Fruit fly (Drosophila melanogaster) whole organism, embryonic: ENCODE results near the gene CG16779.

Source experiments
- Awh ChIP-seq: fragments of 200-800 bp; sonication (Bioruptor generic); IDR thresholded peaks from 2 replicates; pipeline ENCODE4, ENCODE4 v1.3.6; 2022; ENCODE audit warnings: missing biosample characterization, missing genetic modification characterization
- B-H2 ChIP-seq: fragments of 200-800 bp; sonication (Bioruptor generic); optimal IDR thresholded peaks from 2 replicates; lab custom pipeline; 2018; ENCODE audit warnings: missing biosample characterization, mild to moderate bottlenecking, missing genetic modification characterization
- BEAF-32 ChIP-seq: fragments of 200-800 bp; sonication (Bioruptor generic); optimal IDR thresholded peaks from 3 replicates; lab custom pipeline; 2017; ENCODE audit warnings: missing biosample characterization, missing genetic modification characterization, mild to moderate bottlenecking, moderate library complexity, missing genetic modification reagents
- CG10543 ChIP-seq: fragments of 200-800 bp; sonication (Bioruptor generic); optimal IDR thresholded peaks from 3 replicates; lab custom pipeline; 2017; ENCODE audit warnings: missing biosample characterization, mild to moderate bottlenecking, missing genetic modification characterization, moderate library complexity
- CG10654 ChIP-seq: fragments of 200-800 bp; sonication (Bioruptor generic); optimal IDR thresholded peaks from 2 replicates; lab custom pipeline; 2016; ENCODE audit warnings: missing biosample characterization, missing genetic modification characterization
- CG11560 ChIP-seq: fragments of 200-800 bp; sonication (Bioruptor generic); IDR thresholded peaks from 3 replicates; pipeline ENCODE4 v1.3.6; 2022; ENCODE audit warnings: missing biosample characterization, missing genetic modification characterization
- CG12391 ChIP-seq: fragments of 200-800 bp; sonication (Bioruptor generic); optimal IDR thresholded peaks from 3 replicates; lab custom pipeline; 2018; ENCODE audit warnings: missing biosample characterization, mild to moderate bottlenecking, missing genetic modification characterization, moderate library complexity
- CG1603 ChIP-seq: fragments of 200-800 bp; sonication (Bioruptor generic); optimal IDR thresholded peaks from 2 replicates; lab custom pipeline; 2019; ENCODE audit warnings: missing biosample characterization, mild to moderate bottlenecking, missing genetic modification characterization, moderate library complexity
- CG17359 ChIP-seq: fragments of 200-800 bp; sonication (Bioruptor generic); optimal IDR thresholded peaks from 3 replicates; lab custom pipeline; 2018; ENCODE audit warnings: missing biosample characterization, mild to moderate bottlenecking, missing genetic modification characterization, moderate library complexity
- CG17361 ChIP-seq: fragments of 200-800 bp; sonication (Bioruptor generic); IDR thresholded peaks from 3 replicates; pipeline ENCODE4 v1.3.6; 2022; ENCODE audit warnings: missing biosample characterization, missing genetic modification characterization
- CG17912 ChIP-seq: fragments of 200-800 bp; sonication (Bioruptor generic); optimal IDR thresholded peaks from 2 replicates; lab custom pipeline; 2018; ENCODE audit warnings: missing biosample characterization, mild to moderate bottlenecking, missing genetic modification characterization
- CG3407 ChIP-seq: fragments of 200-800 bp; sonication (Bioruptor generic); optimal IDR thresholded peaks from 2 replicates; lab custom pipeline; 2018; ENCODE audit warnings: missing biosample characterization, mild to moderate bottlenecking, missing genetic modification characterization
- CG3726 ChIP-seq: fragments of 200-800 bp; sonication (Bioruptor generic); IDR thresholded peaks from 3 replicates; pipeline ENCODE4, ENCODE4 v1.3.6; 2022; ENCODE audit warnings: missing biosample characterization, missing genetic modification characterization
- CG3847 ChIP-seq: fragments of 200-800 bp; sonication (Bioruptor generic); IDR thresholded peaks from 2 replicates; pipeline ENCODE4 v1.3.6; 2022; ENCODE audit warnings: missing biosample characterization, missing genetic modification characterization
- CG4328 ChIP-seq: fragments of 200-800 bp; sonication (Bioruptor generic); optimal IDR thresholded peaks from 3 replicates; lab custom pipeline; 2017; ENCODE audit warnings: missing biosample characterization, missing genetic modification reagents, missing genetic modification characterization
- CG4360 ChIP-seq: fragments of 200-800 bp; sonication (Bioruptor generic); IDR thresholded peaks from 2 replicates; pipeline ENCODE4 v1.3.6; 2022; ENCODE audit warnings: missing biosample characterization, missing genetic modification characterization
- CG4404 ChIP-seq: fragments of 200-800 bp; sonication (Bioruptor generic); IDR thresholded peaks from 2 replicates; pipeline ENCODE4 v1.3.6; 2022; ENCODE audit warnings: missing biosample characterization, missing genetic modification characterization
- CG4617 ChIP-seq: fragments of 200-800 bp; sonication (Bioruptor generic); optimal IDR thresholded peaks from 3 replicates; lab custom pipeline; 2016; ENCODE audit warnings: missing biosample characterization, missing genetic modification characterization, borderline replicate concordance
- CG5180 ChIP-seq: fragments of 200-800 bp; sonication (Bioruptor generic); optimal IDR thresholded peaks from 3 replicates; lab custom pipeline; 2017; ENCODE audit warnings: missing biosample characterization, missing genetic modification characterization, mild to moderate bottlenecking, moderate library complexity, missing genetic modification reagents
- CG8281 ChIP-seq: fragments of 200-800 bp; sonication (Bioruptor generic); optimal IDR thresholded peaks from 2 replicates; lab custom pipeline; 2018; ENCODE audit warnings: missing biosample characterization, mild to moderate bottlenecking, missing genetic modification characterization, moderate library complexity
- CG9727 ChIP-seq: fragments of 200-800 bp; sonication (Bioruptor generic); optimal IDR thresholded peaks from 3 replicates; lab custom pipeline; 2017; ENCODE audit warnings: missing biosample characterization, mild to moderate bottlenecking, missing genetic modification characterization
- CHES-1-like ChIP-seq: fragments of 200-800 bp; sonication (Bioruptor generic); optimal IDR thresholded peaks from 2 replicates; lab custom pipeline; 2016; ENCODE audit warnings: missing biosample characterization, missing genetic modification characterization
- D19A ChIP-seq: fragments of 200-800 bp; optimal IDR thresholded peaks from 3 replicates; lab custom pipeline; 2019; ENCODE audit warnings: missing biosample characterization, mild to moderate bottlenecking, missing genetic modification characterization, moderate library complexity
- Dfd ChIP-seq, 2 experiments: fragments of >200 bp; optimal IDR thresholded peaks; 2 replicates each; lab custom pipeline; 2017; ENCODE audit warnings: missing biosample characterization in 2 of 2, missing genetic modification characterization in 2 of 2
- GATAe ChIP-seq: fragments of 200-800 bp; sonication (Bioruptor generic); conservative IDR thresholded peaks from 2 replicates; pipeline ENCODE4 v1.3.6; 2022; ENCODE audit warnings: missing biosample characterization, missing genetic modification characterization
- HmgZ ChIP-seq: fragments of 200-800 bp; sonication (Bioruptor generic); optimal IDR thresholded peaks from 2 replicates; lab custom pipeline; 2018; ENCODE audit warnings: missing biosample characterization, mild to moderate bottlenecking, missing genetic modification characterization
- Lhr ChIP-seq: fragments of 200-800 bp; sonication (Bioruptor generic); optimal IDR thresholded peaks from 3 replicates; lab custom pipeline; 2017; ENCODE audit warnings: mild to moderate bottlenecking, missing biosample characterization, missing genetic modification reagents, missing genetic modification characterization
- Lpt ChIP-seq: fragments of >200 bp; optimal IDR thresholded peaks from 2 replicates; lab custom pipeline; 2018; ENCODE audit warnings: missing biosample characterization, missing genetic modification characterization
- Oaz ChIP-seq: fragments of 200-800 bp; sonication (Bioruptor generic); IDR thresholded peaks from 2 replicates; pipeline ENCODE4 v1.3.6; 2022; ENCODE audit warnings: missing biosample characterization, missing genetic modification characterization
- Rfx ChIP-seq: fragments of 200-800 bp; sonication (Bioruptor generic); IDR thresholded peaks from 2 replicates; pipeline ENCODE4 v1.3.6; 2022; ENCODE audit warnings: missing biosample characterization, missing genetic modification characterization
- Sox100B ChIP-seq: fragments of 200-800 bp; sonication (Bioruptor generic); optimal IDR thresholded peaks from 3 replicates; lab custom pipeline; 2018; ENCODE audit warnings: missing biosample characterization, mild to moderate bottlenecking, missing genetic modification characterization
- Taf1 ChIP-seq: fragments of 200-800 bp; sonication (Bioruptor generic); IDR thresholded peaks from 2 replicates; pipeline ENCODE4 v1.3.6; 2022; ENCODE audit warnings: missing biosample characterization, missing genetic modification characterization
- abd-A ChIP-seq: fragments of 200-800 bp; sonication (Bioruptor generic); optimal IDR thresholded peaks from 3 replicates; lab custom pipeline; 2019; ENCODE audit warnings: missing biosample characterization, mild to moderate bottlenecking, missing genetic modification characterization, moderate library complexity
- aop ChIP-seq: fragments of 200-800 bp; sonication (Bioruptor generic); IDR thresholded peaks from 2 replicates; pipeline ENCODE4 v1.3.6; 2022; ENCODE audit warnings: missing biosample characterization, missing genetic modification characterization
- ash1 ChIP-seq: fragments of 200-800 bp; sonication (Bioruptor generic); optimal IDR thresholded peaks from 2 replicates; lab custom pipeline; 2018; ENCODE audit warnings: missing biosample characterization, mild to moderate bottlenecking, missing genetic modification characterization
- az2 ChIP-seq: fragments of 200-800 bp; sonication (Bioruptor generic); optimal IDR thresholded peaks from 3 replicates; lab custom pipeline; 2016; ENCODE audit warnings: missing biosample characterization, missing genetic modification characterization
- btn ChIP-seq: fragments of 200-800 bp; sonication (Bioruptor generic); optimal IDR thresholded peaks from 2 replicates; lab custom pipeline; 2016; ENCODE audit warnings: missing biosample characterization, missing genetic modification characterization
- cad ChIP-seq: fragments of >200 bp; optimal IDR thresholded peaks from 2 replicates; lab custom pipeline; 2017; ENCODE audit warnings: missing biosample characterization, missing genetic modification characterization
- cg ChIP-seq: fragments of 200-800 bp; sonication (Bioruptor generic); optimal IDR thresholded peaks from 3 replicates; lab custom pipeline; 2019; ENCODE audit warnings: missing biosample characterization, mild to moderate bottlenecking, missing genetic modification characterization, moderate library complexity
- corto ChIP-seq: fragments of 200-800 bp; sonication (Bioruptor generic); optimal IDR thresholded peaks from 2 replicates; lab custom pipeline; 2016; ENCODE audit warnings: missing biosample characterization, mild to moderate bottlenecking, missing genetic modification characterization, moderate library complexity
- disco-r ChIP-seq: fragments of 200-800 bp; sonication (Bioruptor generic); optimal IDR thresholded peaks from 2 replicates; lab custom pipeline; 2016; ENCODE audit warnings: missing biosample characterization, missing genetic modification characterization
- lab ChIP-seq: fragments of 200-800 bp; sonication (Bioruptor generic); optimal IDR thresholded peaks from 3 replicates; lab custom pipeline; 2017; ENCODE audit warnings: missing biosample characterization, missing genetic modification characterization, mild to moderate bottlenecking, moderate library complexity, missing genetic modification reagents
- odd ChIP-seq: fragments of 200-800 bp; sonication (Bioruptor generic); optimal IDR thresholded peaks from 2 replicates; lab custom pipeline; 2017; ENCODE audit warnings: missing biosample characterization, mild to moderate bottlenecking, missing genetic modification characterization
- org-1 ChIP-seq: fragments of 200-800 bp; sonication (Bioruptor generic); optimal IDR thresholded peaks from 2 replicates; lab custom pipeline; 2017; ENCODE audit warnings: missing biosample characterization, missing genetic modification characterization
- schlank ChIP-seq: fragments of 200-800 bp; sonication (Bioruptor generic); optimal IDR thresholded peaks from 2 replicates; lab custom pipeline; 2018; ENCODE audit warnings: missing biosample characterization, mild to moderate bottlenecking, missing genetic modification characterization
- shn ChIP-seq: fragments of 200-800 bp; sonication (Bioruptor generic); optimal IDR thresholded peaks from 3 replicates; lab custom pipeline; 2016; ENCODE audit warnings: missing biosample characterization, missing genetic modification characterization
- slp2 ChIP-seq: fragments of 200-800 bp; sonication (Bioruptor generic); optimal IDR thresholded peaks from 2 replicates; lab custom pipeline; 2016; ENCODE audit warnings: missing biosample characterization, missing genetic modification characterization
- so ChIP-seq: fragments of 200-800 bp; sonication (Bioruptor generic); IDR thresholded peaks from 3 replicates; pipeline ENCODE4 v1.3.6; 2022; ENCODE audit warnings: missing biosample characterization, missing genetic modification characterization
- sqz ChIP-seq: fragments of 200-800 bp; sonication (Bioruptor generic); optimal IDR thresholded peaks from 3 replicates; lab custom pipeline; 2018; ENCODE audit warnings: missing biosample characterization, mild to moderate bottlenecking, missing genetic modification characterization
- wek ChIP-seq: fragments of 200-800 bp; sonication (Bioruptor generic); optimal IDR thresholded peaks from 3 replicates; lab custom pipeline; 2018; ENCODE audit warnings: missing biosample characterization, mild to moderate bottlenecking, missing genetic modification characterization, moderate library complexity
- zen ChIP-seq: fragments of 200-800 bp; sonication (Bioruptor generic); optimal IDR thresholded peaks from 3 replicates; lab custom pipeline; 2018; ENCODE audit warnings: missing biosample characterization, mild to moderate bottlenecking, missing genetic modification characterization, moderate library complexity

The CG16779 gene

dm6 chr3R:9428189-9428699 is 65.2 kb downstream of the CG16779 start (continued):
- TF ChIP-seq GATAe (GFP tag; lab: Robert Waterston, UW), result no peak
- no peak for TF ChIP-seq disco-r (GFP tag; lab: Kevin White, UChicago)
- no peak for TF ChIP-seq btn (GFP tag; lab: Kevin White, UChicago)
- TF ChIP-seq CG17361 (GFP tag; lab: Robert Waterston, UW), result no peak
- TF ChIP-seq org-1, result peak; percentile 51
- TF ChIP-seq schlank (tag; lab: Kevin White, UChicago), result peak; percentile 41
- TF ChIP-seq slp2 (GFP tag; lab: Kevin White, UChicago), result no peak
- no peak for TF ChIP-seq CG11560 (tag; lab: Robert Waterston, UW)
- TF ChIP-seq CG4360 (GFP tag; lab: Robert Waterston, UW), result peak; percentile 54
- no peak for TF ChIP-seq az2 (GFP tag; lab: Kevin White, UChicago)
- no peak for TF ChIP-seq Lhr (GFP tag; lab: Kevin White, UChicago)
- peak; percentile 2 for TF ChIP-seq cad (GFP tag; lab: Kevin White, UChicago)
- TF ChIP-seq lab (GFP tag; lab: Kevin White, UChicago), result peak; percentile 87
- peak; percentile 81 for TF ChIP-seq wek
- TF ChIP-seq CG4404, result no peak
- TF ChIP-seq CG8281 (tag; lab: Kevin White, UChicago), result no peak
- TF ChIP-seq Rfx, result peak; percentile 29; the same call in 1 of the 2 replicates
- peak; percentile 86 for TF ChIP-seq cg (GFP tag; lab: Kevin White, UChicago)
- peak; percentile 19 for TF ChIP-seq CG9727 (GFP tag; lab: Kevin White, UChicago)
- peak; percentile 12 for TF ChIP-seq CHES-1-like (GFP tag; lab: Kevin White, UChicago)
- 0 out of 2 replicates have a peak, but pooled peaks have one; percentile 18 for TF ChIP-seq Awh (GFP tag; lab: Robert Waterston, UW)
- no peak for TF ChIP-seq Sox100B (GFP tag; lab: Kevin White, UChicago)
- peak; percentile 58 for TF ChIP-seq odd (GFP tag; lab: Kevin White, UChicago)
- TF ChIP-seq CG17912, result peak; percentile 18
- no peak for TF ChIP-seq ash1
- no peak; the same call in 2 of the 3 replicates for TF ChIP-seq CG3726 (GFP tag; lab: Robert Waterston, UW)
- TF ChIP-seq CG3847 (GFP tag; lab: Robert Waterston, UW), result no peak
- no peak for TF ChIP-seq Dfd (GFP tag; optimal IDR thresholded peaks at IDR 0.05; lab: Kevin White, UChicago)
- peak; percentile 52 for TF ChIP-seq HmgZ (tag; lab: Kevin White, UChicago)
- peak; percentile 76 for TF ChIP-seq sqz (GFP tag; lab: Kevin White, UChicago)
- TF ChIP-seq Lpt (GFP tag; lab: Kevin White, UChicago), result peak; percentile 68
- TF ChIP-seq so (GFP tag; lab: Robert Waterston, UW), result peak; percentile 61; the same call in 1 of the 3 replicates
- peak; percentile 35 for TF ChIP-seq CG3407 (GFP tag; lab: Kevin White, UChicago)
- TF ChIP-seq CG4617 (GFP tag; lab: Kevin White, UChicago), result no peak
- TF ChIP-seq CG10654 (GFP tag; lab: Kevin White, UChicago), result no peak
- TF ChIP-seq CG10543, result peak; percentile 60
- peak; percentile 6 for TF ChIP-seq CG5180
- peak; percentile 3 for TF ChIP-seq CG1603 (tag; lab: Kevin White, UChicago)
- TF ChIP-seq CG4328 (GFP tag; lab: Kevin White, UChicago), result peak; percentile 72
- TF ChIP-seq D19A (tag; lab: Kevin White, UChicago), result no peak
- no peak for TF ChIP-seq shn (GFP tag; lab: Kevin White, UChicago)
- no peak for TF ChIP-seq Taf1 (GFP tag; lab: Robert Waterston, UW)
- no peak for TF ChIP-seq Oaz
- peak; percentile 27 for TF ChIP-seq zen
- peak; percentile 58 for TF ChIP-seq abd-A (tag; lab: Kevin White, UChicago)
- TF ChIP-seq CG12391 (tag; lab: Kevin White, UChicago), result no peak
- TF ChIP-seq B-H2 (GFP tag; lab: Kevin White, UChicago), result peak; percentile 35
- no peak for TF ChIP-seq aop (GFP tag; lab: Robert Waterston, UW)
- TF ChIP-seq BEAF-32, result no peak
- TF ChIP-seq CG17359 (tag; lab: Kevin White, UChicago), result no peak
- peak; percentile 21 for TF ChIP-seq corto
